Fruit fly (Drosophila melanogaster) whole organism, embryonic: ENCODE measurements around the gene Bcs1.

Experiments
- Atf6 ChIP-seq: fragments of 200-800 bp; sonication (Bioruptor generic); IDR thresholded peaks from 2 replicates; pipeline ENCODE4 v1.3.6; 2022; ENCODE audit warnings: missing biosample characterization, missing genetic modification characterization
- BtbVII ChIP-seq: fragments of 200-800 bp; sonication (Bioruptor generic); optimal IDR thresholded peaks from 3 replicates; lab custom pipeline; 2017; ENCODE audit warnings: missing biosample characterization, mild to moderate bottlenecking, missing genetic modification characterization
- C15 ChIP-seq: fragments of 200-800 bp; sonication (Bioruptor generic); IDR thresholded peaks from 3 replicates; pipeline ENCODE4 v1.3.6; 2022; ENCODE audit warnings: missing biosample characterization, missing genetic modification characterization
- CG10366 ChIP-seq: fragments of 200-800 bp; sonication (Bioruptor generic); IDR thresholded peaks from 2 replicates; pipeline ENCODE4 v1.3.6; 2022; ENCODE audit warnings: missing biosample characterization, missing genetic modification characterization
- CG10565 ChIP-seq: fragments of 200-800 bp; sonication (Bioruptor generic); optimal IDR thresholded peaks from 3 replicates; lab custom pipeline; 2016; ENCODE audit warnings: missing biosample characterization, mild to moderate bottlenecking, missing genetic modification characterization
- CG12219 ChIP-seq: fragments of 200-800 bp; sonication (Bioruptor generic); optimal IDR thresholded peaks from 3 replicates; lab custom pipeline; 2018; ENCODE audit warnings: missing biosample characterization, mild to moderate bottlenecking, missing genetic modification characterization
- CG15696 ChIP-seq: fragments of 200-800 bp; sonication (Bioruptor generic); optimal IDR thresholded peaks from 2 replicates; lab custom pipeline; 2019; ENCODE audit warnings: missing biosample characterization, mild to moderate bottlenecking, missing genetic modification characterization, moderate library complexity
- CG16779 ChIP-seq: fragments of 200-800 bp; sonication (Bioruptor generic); IDR thresholded peaks from 2 replicates; pipeline ENCODE4 v1.3.6; 2022; ENCODE audit warnings: missing biosample characterization, missing genetic modification characterization
- CG3065 ChIP-seq: fragments of 200-800 bp; sonication (Bioruptor generic); optimal IDR thresholded peaks from 2 replicates; lab custom pipeline; 2016; ENCODE audit warnings: missing biosample characterization, missing genetic modification characterization
- CG33213 ChIP-seq: fragments of 200-800 bp; sonication (Bioruptor generic); optimal IDR thresholded peaks from 3 replicates; lab custom pipeline; 2016; ENCODE audit warnings: missing biosample characterization, missing genetic modification characterization
- CG3847 ChIP-seq: fragments of 200-800 bp; sonication (Bioruptor generic); IDR thresholded peaks from 2 replicates; pipeline ENCODE4 v1.3.6; 2022; ENCODE audit warnings: missing biosample characterization, missing genetic modification characterization
- CG4282 ChIP-seq: fragments of 200-800 bp; sonication (Bioruptor generic); optimal IDR thresholded peaks from 2 replicates; lab custom pipeline; 2016; ENCODE audit warnings: missing biosample characterization, missing genetic modification characterization
- CG4617 ChIP-seq: fragments of 200-800 bp; sonication (Bioruptor generic); optimal IDR thresholded peaks from 3 replicates; lab custom pipeline; 2016; ENCODE audit warnings: missing biosample characterization, missing genetic modification characterization, borderline replicate concordance
- CG7271 ChIP-seq: fragments of 200-800 bp; sonication (Bioruptor generic); optimal IDR thresholded peaks from 2 replicates; lab custom pipeline; 2018; ENCODE audit warnings: missing biosample characterization, mild to moderate bottlenecking, missing genetic modification characterization, moderate library complexity
- CG7963 ChIP-seq: fragments of 200-800 bp; sonication (Bioruptor generic); IDR thresholded peaks from 3 replicates; pipeline ENCODE4 v1.3.6; 2022; ENCODE audit warnings: missing biosample characterization, missing genetic modification characterization; ENCODE audit not compliant: partially characterized antibody
- D19B ChIP-seq: fragments of 200-800 bp; sonication (Bioruptor generic); optimal IDR thresholded peaks from 2 replicates; lab custom pipeline; 2017; ENCODE audit warnings: missing biosample characterization, mild to moderate bottlenecking, missing genetic modification characterization
- Deaf1 ChIP-seq: fragments of 200-800 bp; optimal IDR thresholded peaks from 3 replicates; lab custom pipeline; 2019; ENCODE audit warnings: missing biosample characterization, mild to moderate bottlenecking, missing genetic modification characterization, moderate library complexity
- Dp ChIP-seq: fragments of 200-800 bp; sonication (Bioruptor generic); optimal IDR thresholded peaks from 2 replicates; lab custom pipeline; 2018; ENCODE audit warnings: missing biosample characterization, mild to moderate bottlenecking, missing genetic modification characterization, moderate library complexity
- Ets65A ChIP-seq: fragments of 200-800 bp; sonication (Bioruptor generic); peaks from one replicate; lab custom pipeline; 2016; ENCODE audit warnings: missing biosample characterization, missing genetic modification characterization
- Fer2 ChIP-seq: fragments of 200-800 bp; sonication (Bioruptor generic); optimal IDR thresholded peaks from 2 replicates; lab custom pipeline; 2018; ENCODE audit warnings: missing biosample characterization, mild to moderate bottlenecking, missing genetic modification characterization, moderate library complexity
- Hey ChIP-seq: fragments of 200-800 bp; sonication (Bioruptor generic); optimal IDR thresholded peaks from 3 replicates; lab custom pipeline; 2018; ENCODE audit warnings: missing biosample characterization, mild to moderate bottlenecking, missing genetic modification characterization
- NC2α ChIP-seq: fragments of 200-800 bp; sonication (Bioruptor generic); optimal IDR thresholded peaks from 2 replicates; lab custom pipeline; 2016; ENCODE audit warnings: missing biosample characterization, missing genetic modification characterization
- NFAT ChIP-seq: fragments of 200-800 bp; sonication (Bioruptor generic); IDR thresholded peaks from 2 replicates; pipeline ENCODE4 v1.3.6; 2022; ENCODE audit warnings: missing biosample characterization, missing genetic modification characterization
- NK7.1 ChIP-seq: fragments of 200-800 bp; sonication (Bioruptor generic); optimal IDR thresholded peaks from 3 replicates; lab custom pipeline; 2016; ENCODE audit warnings: missing biosample characterization, missing genetic modification characterization
- Nf-YA ChIP-seq: fragments of 200-800 bp; sonication (Bioruptor generic); IDR thresholded peaks from 2 replicates; pipeline ENCODE4 v1.3.6; 2022; ENCODE audit warnings: missing biosample characterization, missing genetic modification characterization
- Nf-YC ChIP-seq: fragments of 200-800 bp; optimal IDR thresholded peaks from 3 replicates; lab custom pipeline; 2019; ENCODE audit warnings: missing biosample characterization, mild to moderate bottlenecking, missing genetic modification characterization, moderate library complexity
- Taf1 ChIP-seq: fragments of 200-800 bp; sonication (Bioruptor generic); IDR thresholded peaks from 2 replicates; pipeline ENCODE4 v1.3.6; 2022; ENCODE audit warnings: missing biosample characterization, missing genetic modification characterization
- Tbp ChIP-seq: fragments of >200 bp; optimal IDR thresholded peaks from 2 replicates; lab custom pipeline; 2018; ENCODE audit warnings: missing biosample characterization, missing genetic modification characterization
- ab ChIP-seq: fragments of 200-800 bp; sonication (Bioruptor generic); optimal IDR thresholded peaks from 2 replicates; lab custom pipeline; 2016; ENCODE audit warnings: missing biosample characterization, missing genetic modification characterization
- amos ChIP-seq: fragments of 200-800 bp; sonication (Bioruptor generic); IDR thresholded peaks from 2 replicates; pipeline ENCODE4 v1.3.6; 2022; ENCODE audit warnings: missing biosample characterization, missing genetic modification characterization; ENCODE audit not compliant: partially characterized antibody
- ap ChIP-seq: fragments of 200-800 bp; sonication (Bioruptor generic); IDR thresholded peaks from 2 replicates; pipeline ENCODE4 v1.3.6; 2022; ENCODE audit warnings: missing biosample characterization, missing genetic modification characterization
- bbx ChIP-seq: fragments of 200-800 bp; sonication (Bioruptor generic); IDR thresholded peaks from 2 replicates; pipeline ENCODE4 v1.3.6; 2022; ENCODE audit warnings: missing biosample characterization, missing genetic modification characterization; ENCODE audit not compliant: partially characterized antibody
- cas ChIP-seq: fragments of 200-800 bp; sonication (Bioruptor generic); IDR thresholded peaks from 2 replicates; pipeline ENCODE4 v1.3.6; 2022; ENCODE audit warnings: missing biosample characterization, missing genetic modification characterization
- crol ChIP-seq: fragments of 200-800 bp; sonication (Bioruptor generic); IDR thresholded peaks from 2 replicates; pipeline ENCODE4 v1.3.6; 2022; ENCODE audit warnings: missing biosample characterization, missing genetic modification characterization
- dimm ChIP-seq: fragments of 200-800 bp; sonication (Bioruptor generic); IDR thresholded peaks from 2 replicates; pipeline ENCODE4 v1.3.6; 2022; ENCODE audit warnings: missing biosample characterization, missing genetic modification characterization
- dmrt99B ChIP-seq: fragments of 200-800 bp; sonication (Bioruptor generic); optimal IDR thresholded peaks from 2 replicates; lab custom pipeline; 2018; ENCODE audit warnings: missing biosample characterization, mild to moderate bottlenecking, missing genetic modification characterization, moderate library complexity
- jumu ChIP-seq: fragments of 200-800 bp; sonication (Bioruptor generic); optimal IDR thresholded peaks from 3 replicates; lab custom pipeline; 2016; ENCODE audit warnings: missing biosample characterization, missing genetic modification characterization
- kah ChIP-seq: fragments of 200-800 bp; sonication (Bioruptor generic); optimal IDR thresholded peaks from 2 replicates; lab custom pipeline; 2018; ENCODE audit warnings: missing biosample characterization, mild to moderate bottlenecking, missing genetic modification characterization
- lbe ChIP-seq: fragments of 200-800 bp; sonication (Bioruptor generic); optimal IDR thresholded peaks from 2 replicates; lab custom pipeline; 2016; ENCODE audit warnings: missing biosample characterization, mild to moderate bottlenecking, missing genetic modification characterization
- luna ChIP-seq: fragments of 200-800 bp; sonication (Bioruptor generic); optimal IDR thresholded peaks from 2 replicates; lab custom pipeline; 2016; ENCODE audit warnings: missing biosample characterization, missing genetic modification characterization
- nom ChIP-seq: fragments of 200-800 bp; sonication (Bioruptor generic); optimal IDR thresholded peaks from 2 replicates; lab custom pipeline; 2017; ENCODE audit warnings: missing biosample characterization, missing genetic modification characterization, mild to moderate bottlenecking, moderate library complexity, missing genetic modification reagents
- org-1 ChIP-seq: fragments of 200-800 bp; sonication (Bioruptor generic); optimal IDR thresholded peaks from 2 replicates; lab custom pipeline; 2017; ENCODE audit warnings: missing biosample characterization, missing genetic modification characterization
- repo ChIP-seq: fragments of 200-800 bp; sonication (Bioruptor generic); optimal IDR thresholded peaks from 2 replicates; lab custom pipeline; 2016; ENCODE audit warnings: missing biosample characterization, missing genetic modification characterization
- seq ChIP-seq: fragments of 200-800 bp; sonication (Bioruptor generic); IDR thresholded peaks from 2 replicates; pipeline ENCODE4 v1.3.6; 2022; ENCODE audit warnings: missing biosample characterization, missing genetic modification characterization
- sna ChIP-seq: fragments of 200-800 bp; sonication (Bioruptor generic); IDR thresholded peaks from 2 replicates; pipeline ENCODE4 v1.3.6; 2022; ENCODE audit warnings: missing biosample characterization, missing genetic modification characterization; ENCODE audit not compliant: partially characterized antibody
- tio ChIP-seq: fragments of 200-800 bp; sonication (Bioruptor generic); optimal IDR thresholded peaks from 2 replicates; lab custom pipeline; 2017; ENCODE audit warnings: missing biosample characterization, missing genetic modification characterization, inconsistent platforms
- tna ChIP-seq: fragments of 200-800 bp; sonication (Bioruptor generic); IDR thresholded peaks from 2 replicates; pipeline ENCODE4 v1.3.6; 2022; ENCODE audit warnings: missing biosample characterization, missing genetic modification characterization; ENCODE audit not compliant: partially characterized antibody
- trh ChIP-seq: fragments of 200-800 bp; sonication (Bioruptor generic); optimal IDR thresholded peaks from 2 replicates; lab custom pipeline; 2016; ENCODE audit warnings: missing biosample characterization, missing genetic modification characterization
- wdn ChIP-seq: fragments of 200-800 bp; sonication (Bioruptor generic); IDR thresholded peaks from 2 replicates; pipeline ENCODE4 v1.3.6; 2022; ENCODE audit warnings: missing biosample characterization, missing genetic modification characterization

The Bcs1 gene

DNA sequence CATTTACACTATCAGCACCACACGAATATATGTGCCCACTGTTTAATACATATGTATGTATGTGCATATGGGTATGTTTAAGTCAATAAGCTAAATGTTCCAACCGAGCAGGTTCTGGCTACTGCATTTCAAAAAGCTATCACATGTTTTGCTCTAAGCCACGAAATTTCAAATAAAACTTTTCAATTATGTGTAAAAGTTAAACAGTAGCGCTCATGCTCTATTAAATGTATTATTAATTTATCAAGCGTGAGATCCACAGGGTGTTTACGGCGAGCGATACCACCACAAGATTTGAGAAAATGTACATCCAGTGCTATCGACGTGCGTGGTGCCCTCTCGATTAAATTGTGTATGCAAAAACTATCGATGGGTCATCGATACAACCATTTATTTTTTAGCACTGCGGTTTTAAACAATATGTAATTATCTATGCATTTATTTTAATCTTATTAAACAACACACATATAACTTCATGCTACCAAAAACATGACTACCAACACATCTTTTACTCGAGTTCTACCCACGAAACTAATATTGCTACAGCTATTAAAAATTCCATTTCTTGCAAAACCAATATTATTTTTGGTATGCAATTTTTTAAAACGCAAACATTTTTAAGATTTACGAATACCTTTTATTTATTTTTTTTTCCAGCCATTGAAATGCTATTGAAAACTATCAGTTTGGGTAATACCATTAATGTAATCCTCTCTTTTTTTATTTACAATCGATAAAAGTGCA lies 38.5 kb downstream of the Bcs1 start, which contains the start of gene Pten (continued):
- TF ChIP-seq CG16779 (GFP tag; lab: Robert Waterston, UW) (no peak), CG7963 (GFP tag; lab: Robert Waterston, UW) (peak; percentile 90), cas (no peak), amos (GFP tag; lab: Robert Waterston, UW) (peak; percentile 90; the same call in 1 of the 2 replicates), tna (GFP tag; lab: Robert Waterston, UW) (peak; percentile 88), CG33213 (GFP tag; lab: Kevin White, UChicago) (peak; percentile 57), CG10565 (peak; percentile 69), Taf1 (GFP tag; lab: Robert Waterston, UW) (0 out of 2 replicates have a peak, but pooled peaks have one; percentile 18), Ets65A (GFP tag; lab: Kevin White, UChicago) (peak; percentile 95), ab (GFP tag; lab: Kevin White, UChicago) (no peak), Atf6 (GFP tag; lab: Robert Waterston, UW) (peak; percentile 70), CG7271 (tag; lab: Kevin White, UChicago) (peak; percentile 16), seq (GFP tag; lab: Robert Waterston, UW) (0 out of 2 replicates have a peak, but pooled peaks have one; percentile 35), lbe (peak; percentile 7), repo (peak; percentile 42), CG3847 (GFP tag; lab: Robert Waterston, UW) (no peak), ap (GFP tag; lab: Robert Waterston, UW) (no peak; the same call in 1 of the 2 replicates), Nf-YC (peak; percentile 54), Tbp (no peak), CG4617 (GFP tag; lab: Kevin White, UChicago) (peak; percentile 70), NFAT (GFP tag; lab: Robert Waterston, UW) (no peak), Fer2 (tag; lab: Kevin White, UChicago) (peak; percentile 14), Deaf1 (tag; lab: Kevin White, UChicago) (no peak), BtbVII (GFP tag; lab: Kevin White, UChicago) (peak; percentile 38), jumu (peak; percentile 64), NK7.1 (GFP tag; lab: Kevin White, UChicago) (peak; percentile 39), NC2α (peak; percentile 31), trh (peak; percentile 16), Nf-YA (no peak), CG12219 (GFP tag; lab: Kevin White, UChicago) (peak; percentile 27), wdn (0 out of 2 replicates have a peak, but pooled peaks have one; percentile 21), bbx (GFP tag; lab: Robert Waterston, UW) (peak; percentile 89), CG15696 (peak; percentile 63), dimm (no peak), nom (GFP tag; lab: Kevin White, UChicago) (peak; percentile 29), D19B (peak; percentile 50), dmrt99B (tag; lab: Kevin White, UChicago) (no peak), CG10366 (peak; percentile 54), C15 (GFP tag; lab: Robert Waterston, UW) (0 out of 3 replicates have a peak, but pooled peaks have one; percentile 33), sna (GFP tag; lab: Robert Waterston, UW) (peak; percentile 79; the same call in 1 of the 2 replicates), Hey (tag; lab: Kevin White, UChicago) (no peak), CG3065 (GFP tag; lab: Kevin White, UChicago) (peak; percentile 7), CG4282 (GFP tag; lab: Kevin White, UChicago) (no peak), kah (peak; percentile 83), luna (GFP tag; lab: Kevin White, UChicago) (peak; percentile 45), Dp (peak; percentile 28), org-1 (GFP tag; lab: Kevin White, UChicago) (no peak), crol (GFP tag; lab: Robert Waterston, UW) (no peak), tio (GFP tag; lab: Kevin White, UChicago) (no peak)
